Fruit fly (Drosophila melanogaster): Measurements from ENCODE around the gene SuUR.

SuUR gene

DNA sequence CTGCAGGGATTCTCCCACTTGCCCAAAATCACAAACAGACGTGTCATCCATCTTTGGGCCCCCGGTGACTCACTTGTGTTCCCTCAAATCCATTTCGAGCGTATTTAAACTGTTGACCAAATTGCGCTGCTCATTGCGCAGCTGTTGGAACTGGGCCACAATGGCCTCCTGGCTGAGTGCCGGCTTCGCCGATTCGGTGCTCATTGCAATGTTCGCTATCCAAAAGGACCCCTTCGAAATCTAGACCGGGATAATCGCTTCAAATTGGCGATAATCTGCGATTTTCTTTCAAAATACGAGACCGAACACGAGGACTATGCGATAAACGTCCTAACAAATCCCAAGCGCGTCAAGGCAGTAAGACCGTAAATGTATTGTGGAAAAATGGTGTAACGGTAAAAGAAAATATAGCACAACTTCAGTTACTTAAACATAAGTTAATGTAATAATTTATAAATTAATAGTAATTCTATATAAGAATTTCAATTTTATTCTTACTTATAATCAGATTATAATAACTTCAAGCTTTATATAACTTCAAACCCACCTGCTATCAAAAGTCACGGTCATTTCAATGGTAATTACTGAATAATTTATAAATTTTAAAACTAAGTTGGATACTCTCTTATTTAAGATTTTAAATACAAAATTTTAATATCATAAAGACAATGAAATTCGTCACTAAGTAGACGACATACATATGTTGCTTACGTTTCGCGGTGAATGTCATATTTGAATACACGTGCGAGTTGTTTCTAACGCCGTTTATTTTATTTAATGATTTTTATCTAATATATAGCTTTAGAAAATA, 9.5 kb downstream of the SuUR start, which contains the start of the genes Pfdn2 and Noc1:
TSS of gene Pfdn2 (minus strand) at position 346 of the 811 bp plus-strand sequence.
TSS of gene Noc1 (plus strand) at position 727 of the 811 bp plus-strand sequence.
- no peak for TF ChIP-seq h (optimal IDR thresholded peaks at IDR 0.05)
- no peak for TF ChIP-seq psq (optimal IDR thresholded peaks at IDR 0.05)
- no peak for TF ChIP-seq Sin3A (optimal IDR thresholded peaks at IDR 0.05)
- TF ChIP-seq ttk (optimal IDR thresholded peaks at IDR 0.05): no peak
- TF ChIP-seq insv (optimal IDR thresholded peaks at IDR 0.05): no peak
- TF ChIP-seq Myc (optimal IDR thresholded peaks at IDR 0.05): no peak

DNA sequence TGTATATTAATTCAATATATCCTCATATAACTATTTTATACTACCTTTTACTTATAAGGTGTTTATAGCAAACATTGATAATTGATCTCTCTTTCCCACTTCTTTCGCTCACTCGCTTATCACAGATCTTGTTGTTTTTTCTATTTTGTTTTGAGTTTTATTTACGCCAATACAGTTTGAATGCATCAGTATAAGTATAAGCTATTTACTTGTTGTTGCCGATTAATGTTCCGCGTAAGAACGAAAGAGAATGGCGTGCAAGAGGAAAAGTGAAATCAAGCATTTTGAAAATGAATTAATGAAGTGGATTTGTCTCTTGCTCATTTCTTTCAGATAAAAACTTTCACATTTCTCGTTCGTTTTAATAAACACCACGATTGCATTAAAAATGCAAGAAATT, 18.8 kb downstream of the SuUR start:
- no peak for TF ChIP-seq insv (optimal IDR thresholded peaks at IDR 0.05)
- no peak for TF ChIP-seq Sin3A (optimal IDR thresholded peaks at IDR 0.05)
- TF ChIP-seq h (optimal IDR thresholded peaks at IDR 0.05): no peak
- no peak for TF ChIP-seq Myc (optimal IDR thresholded peaks at IDR 0.05)
- TF ChIP-seq psq (optimal IDR thresholded peaks at IDR 0.05): no peak
- no peak for TF ChIP-seq ttk (optimal IDR thresholded peaks at IDR 0.05)

DNA sequence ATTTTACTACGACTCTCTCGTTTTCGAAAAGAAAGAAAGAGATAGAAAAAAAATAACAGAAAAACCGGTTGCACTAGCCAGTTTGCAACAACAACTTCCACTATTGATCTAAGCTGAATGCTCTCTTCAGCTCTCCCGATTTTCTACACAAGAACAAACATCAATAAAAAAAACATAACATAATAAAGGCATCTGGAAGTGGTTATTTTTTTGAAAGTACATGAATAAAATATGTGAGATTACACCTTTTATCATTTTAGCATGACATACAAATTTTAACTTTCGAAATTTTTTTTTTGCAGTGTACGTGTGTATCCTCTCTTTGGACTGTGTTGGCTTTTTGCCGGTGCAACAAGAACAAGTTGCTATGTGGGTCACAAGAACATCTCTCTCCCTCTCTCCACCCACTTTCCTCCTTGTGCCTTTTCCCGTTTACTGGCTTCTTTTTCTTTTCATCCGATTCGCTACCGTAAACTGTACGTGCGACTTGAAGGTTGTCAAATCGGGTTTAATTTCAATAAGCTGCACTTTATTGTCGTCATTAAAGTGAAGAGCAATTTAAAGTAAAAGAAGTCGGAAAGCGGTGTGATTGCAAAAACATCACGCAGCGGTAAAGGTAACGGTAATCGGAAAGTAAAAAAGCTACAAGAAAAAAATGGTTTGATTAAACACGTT, 19.9 kb downstream of the SuUR start:
- TF ChIP-seq h (optimal IDR thresholded peaks at IDR 0.05) (no peak), Sin3A (optimal IDR thresholded peaks at IDR 0.05) (no peak), ttk (optimal IDR thresholded peaks at IDR 0.05) (no peak), insv (optimal IDR thresholded peaks at IDR 0.05) (no peak), Myc (optimal IDR thresholded peaks at IDR 0.05) (no peak), psq (optimal IDR thresholded peaks at IDR 0.05) (no peak)

DNA sequence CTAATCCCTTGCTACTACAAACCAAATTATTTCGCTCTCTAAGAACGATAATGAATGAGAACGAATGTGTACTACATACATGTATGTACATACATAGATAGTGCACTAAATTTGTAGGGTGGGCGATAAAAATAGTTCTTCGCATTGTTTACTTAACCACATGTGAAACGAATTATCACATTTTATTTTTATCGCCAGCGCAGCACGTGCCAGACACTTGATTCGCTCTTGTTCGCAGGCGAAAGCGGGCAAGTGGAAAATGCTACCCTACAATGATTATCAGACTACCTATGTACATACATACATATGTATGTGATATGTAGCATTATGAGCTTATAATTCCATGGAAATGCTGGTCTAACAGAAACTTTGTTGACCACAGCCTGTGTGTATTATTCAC, 21.0 kb downstream of the SuUR start:
- TF ChIP-seq Sin3A (optimal IDR thresholded peaks at IDR 0.05): no peak
- TF ChIP-seq h (optimal IDR thresholded peaks at IDR 0.05): no peak
- no peak for TF ChIP-seq insv (optimal IDR thresholded peaks at IDR 0.05)

DNA sequence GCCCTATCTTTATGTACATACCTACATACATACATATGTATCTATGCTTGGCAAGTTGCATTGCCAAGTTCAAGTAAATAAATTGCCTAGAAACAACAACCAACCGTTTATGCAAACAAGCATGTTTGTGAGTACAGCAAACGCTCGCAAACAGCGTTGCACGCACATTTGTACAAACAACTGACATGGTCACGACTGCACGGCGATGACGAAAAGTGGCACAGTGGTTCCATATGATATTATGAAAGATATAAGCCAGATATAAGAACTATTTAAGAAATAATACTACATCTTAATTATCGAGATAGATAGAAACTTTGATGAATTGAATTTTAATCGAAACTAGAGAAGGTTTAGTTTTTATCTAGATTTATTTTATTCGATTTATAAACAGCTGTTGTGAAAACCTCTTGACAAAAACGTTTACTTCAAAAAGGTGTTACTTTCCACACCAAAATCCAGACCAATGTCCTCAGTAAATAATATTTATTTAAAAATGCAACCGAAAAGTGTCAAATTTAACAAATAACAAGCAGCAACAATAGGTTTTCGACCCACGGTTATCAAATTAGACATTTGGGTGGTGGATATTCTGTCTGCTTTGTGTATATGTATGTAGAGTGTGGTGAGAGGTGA, 25.1 kb downstream of the SuUR start:
- TF ChIP-seq h (optimal IDR thresholded peaks at IDR 0.05) (no peak), ttk (optimal IDR thresholded peaks at IDR 0.05) (no peak), Myc (optimal IDR thresholded peaks at IDR 0.05) (no peak), psq (optimal IDR thresholded peaks at IDR 0.05) (no peak), insv (optimal IDR thresholded peaks at IDR 0.05) (no peak), Sin3A (optimal IDR thresholded peaks at IDR 0.05) (no peak)

DNA sequence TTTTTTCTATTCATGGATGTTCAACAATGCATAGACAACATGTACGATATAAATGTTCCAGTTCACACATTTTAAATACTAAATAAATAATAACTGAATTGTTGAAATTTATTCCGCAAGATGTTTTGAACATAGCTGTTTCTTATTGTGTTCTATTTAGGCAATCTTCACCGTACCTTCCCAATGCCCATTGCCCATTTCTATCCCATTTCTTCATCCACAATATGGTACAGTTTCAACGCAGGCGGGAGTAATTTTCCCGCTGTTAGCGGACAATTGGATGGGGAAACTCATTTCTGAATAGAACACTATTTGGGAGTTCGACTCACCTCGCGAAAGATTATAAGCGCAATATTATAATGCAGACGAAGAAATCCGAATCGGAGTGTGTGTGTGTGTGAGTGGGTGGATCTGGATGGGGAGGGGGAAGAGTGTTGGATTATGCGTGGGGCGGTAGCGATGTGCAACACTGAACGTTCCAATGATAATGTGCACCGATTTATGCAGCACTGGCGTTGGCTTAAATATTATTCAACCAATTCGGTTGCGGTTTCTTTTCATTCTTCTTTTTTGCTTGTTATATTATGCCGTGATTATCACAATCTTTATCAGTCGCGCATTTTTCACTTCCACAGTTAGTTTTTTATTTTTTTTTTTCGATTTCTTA, 27.3 kb downstream of the SuUR start:
- TF ChIP-seq insv (optimal IDR thresholded peaks at IDR 0.05): no peak
- no peak for TF ChIP-seq psq (optimal IDR thresholded peaks at IDR 0.05)
- no peak for TF ChIP-seq h (optimal IDR thresholded peaks at IDR 0.05)
- no peak for TF ChIP-seq Myc (optimal IDR thresholded peaks at IDR 0.05)
- TF ChIP-seq Sin3A (optimal IDR thresholded peaks at IDR 0.05): no peak
- no peak for TF ChIP-seq ttk (optimal IDR thresholded peaks at IDR 0.05)

DNA sequence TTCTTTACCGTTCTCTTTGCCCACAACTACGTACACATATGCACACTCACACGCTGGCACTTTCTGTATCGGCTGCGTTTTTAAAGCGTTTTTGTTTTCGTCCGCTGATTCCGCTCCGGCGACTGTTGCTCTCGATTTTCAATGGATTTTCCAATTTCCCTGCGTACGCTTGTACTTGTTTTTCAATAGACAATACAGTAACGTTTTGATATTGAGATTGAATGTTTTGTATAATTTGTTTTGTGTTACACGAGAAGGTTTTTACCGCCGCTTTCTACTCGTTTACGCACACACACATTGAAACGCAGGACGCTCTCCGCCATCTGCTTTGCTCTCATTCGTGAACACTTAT, 27.8 kb downstream of the SuUR start:
- no peak for TF ChIP-seq Myc (optimal IDR thresholded peaks at IDR 0.05)
- no peak for TF ChIP-seq Sin3A (optimal IDR thresholded peaks at IDR 0.05)
- no peak for TF ChIP-seq ttk (optimal IDR thresholded peaks at IDR 0.05)
- TF ChIP-seq insv (optimal IDR thresholded peaks at IDR 0.05): no peak
- TF ChIP-seq psq (optimal IDR thresholded peaks at IDR 0.05): no peak
- TF ChIP-seq h (optimal IDR thresholded peaks at IDR 0.05): no peak

DNA sequence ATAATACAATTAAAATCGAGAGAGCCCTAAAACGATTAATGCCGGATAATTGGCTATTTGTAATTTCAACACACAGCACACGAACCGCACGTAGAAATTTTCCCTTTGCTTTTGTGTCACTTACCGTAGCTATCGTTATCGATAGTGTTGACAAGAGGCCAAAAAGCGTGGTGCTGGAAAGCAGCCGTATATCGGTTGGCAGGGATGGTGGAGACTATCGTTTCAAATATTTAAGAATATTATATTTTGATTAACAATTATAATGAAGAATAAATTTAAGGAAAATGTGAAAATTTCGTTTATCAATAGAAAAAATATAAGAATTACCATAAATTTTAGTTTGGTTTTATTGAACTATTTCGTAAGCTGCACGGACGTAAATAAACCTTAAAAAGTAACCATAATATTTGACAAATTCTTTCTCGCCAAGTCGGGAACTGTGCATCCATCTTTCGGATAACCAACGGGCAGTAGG, 28.3 kb downstream of the SuUR start, which contains the start of gene JIL-1:
TSS of gene JIL-1 (minus strand) at position 148 of the 475 bp plus-strand sequence.
- TF ChIP-seq h (optimal IDR thresholded peaks at IDR 0.05): no peak
- no peak for TF ChIP-seq Sin3A (optimal IDR thresholded peaks at IDR 0.05)
- no peak for TF ChIP-seq Myc (optimal IDR thresholded peaks at IDR 0.05)
- TF ChIP-seq insv (optimal IDR thresholded peaks at IDR 0.05): no peak
- no peak for TF ChIP-seq ttk (optimal IDR thresholded peaks at IDR 0.05)
- TF ChIP-seq psq (optimal IDR thresholded peaks at IDR 0.05): no peak

DNA sequence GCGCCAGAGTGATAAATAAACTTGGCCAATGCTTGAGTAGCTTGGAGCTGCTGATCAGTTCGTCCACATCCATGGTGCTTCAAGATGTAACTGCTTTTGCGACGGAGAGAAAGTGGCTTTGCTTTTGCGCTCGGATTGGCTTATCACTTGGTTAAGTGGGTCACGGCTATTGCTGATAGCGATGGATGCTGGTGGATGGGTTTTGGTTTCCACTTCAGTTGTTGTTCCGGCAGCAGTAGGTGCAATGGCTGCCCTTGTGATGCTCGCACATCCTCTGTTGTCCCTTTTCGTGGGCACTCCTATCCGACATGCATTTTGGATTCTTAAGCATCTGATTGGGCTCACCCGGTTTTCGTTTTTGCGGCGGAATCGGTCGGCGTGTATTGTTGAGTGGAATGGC, 29.5 kb downstream of the SuUR start:
- TF ChIP-seq Sin3A (optimal IDR thresholded peaks at IDR 0.05): no peak
- TF ChIP-seq insv (optimal IDR thresholded peaks at IDR 0.05): no peak
- no peak for TF ChIP-seq ttk (optimal IDR thresholded peaks at IDR 0.05)
- no peak for TF ChIP-seq h (optimal IDR thresholded peaks at IDR 0.05)
- no peak for TF ChIP-seq Myc (optimal IDR thresholded peaks at IDR 0.05)
- no peak for TF ChIP-seq psq (optimal IDR thresholded peaks at IDR 0.05)

DNA sequence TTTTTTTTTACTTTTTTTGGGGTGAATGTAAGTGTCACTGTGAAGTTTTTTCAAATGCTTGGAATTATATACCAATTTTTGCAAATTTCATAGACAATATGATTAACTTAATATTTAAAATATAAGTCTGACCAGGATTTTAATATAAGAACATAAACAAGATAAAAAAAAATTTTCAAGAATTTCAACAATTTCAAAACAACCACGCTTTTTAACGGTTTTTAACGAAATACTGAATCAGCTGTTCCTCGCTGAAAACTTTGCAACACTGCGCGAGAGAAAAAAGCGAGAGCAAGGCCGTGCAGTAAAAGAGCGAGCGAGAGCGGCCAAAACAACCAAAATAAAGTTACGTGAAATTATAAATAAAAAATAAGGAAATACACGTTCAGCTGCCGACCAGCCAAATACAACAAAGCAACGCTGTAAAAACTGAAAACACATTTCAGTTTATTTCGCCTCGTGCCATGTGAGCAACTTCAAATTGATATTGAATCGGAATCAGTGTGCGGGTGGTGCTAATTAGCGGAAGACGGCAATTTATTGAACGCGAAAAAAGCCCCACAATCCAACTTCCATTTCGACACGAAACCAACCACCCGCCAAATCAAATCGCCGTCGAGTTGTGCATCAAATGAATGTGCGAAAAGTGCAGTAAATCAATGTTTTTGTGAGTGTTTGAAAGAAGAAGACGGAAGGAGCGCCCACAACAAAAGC, 31.6 kb downstream of the SuUR start, which contains the start of the genes CG46439, Iyd and CG33947:
TSS of gene CG46439 (minus strand) at position 51 of the 714 bp plus-strand sequence.
TSS of gene Iyd (minus strand) at position 51 of the 714 bp plus-strand sequence.
TSS of gene CG33947 (plus strand) at position 302 of the 714 bp plus-strand sequence.
- no peak for TF ChIP-seq insv (optimal IDR thresholded peaks at IDR 0.05)
- TF ChIP-seq ttk (optimal IDR thresholded peaks at IDR 0.05): no peak
- no peak for TF ChIP-seq psq (optimal IDR thresholded peaks at IDR 0.05)
- no peak for TF ChIP-seq Sin3A (optimal IDR thresholded peaks at IDR 0.05)
- TF ChIP-seq h (optimal IDR thresholded peaks at IDR 0.05): no peak
- no peak for TF ChIP-seq Myc (optimal IDR thresholded peaks at IDR 0.05)
